Fruit fly (Drosophila melanogaster) whole organism, embryonic: ENCODE data around the gene dyl.
A peak's percentile ranks its signal among the peaks of the same experiment; 100 is the strongest.

Experiments used
- Bteb2 ChIP-seq: fragments of 200-800 bp; sonication (Bioruptor generic); optimal IDR thresholded peaks from 2 replicates; lab custom pipeline; 2016; ENCODE audit warnings: missing biosample characterization, missing genetic modification characterization
- CG10366 ChIP-seq: fragments of 200-800 bp; sonication (Bioruptor generic); IDR thresholded peaks from 2 replicates; pipeline ENCODE4 v1.3.6; 2022; ENCODE audit warnings: missing biosample characterization, missing genetic modification characterization
- CG11723 ChIP-seq: fragments of 200-800 bp; sonication (Bioruptor generic); optimal IDR thresholded peaks from 2 replicates; lab custom pipeline; 2017; ENCODE audit warnings: missing biosample characterization, mild to moderate bottlenecking, missing genetic modification characterization
- CG12155 ChIP-seq: fragments of 200-800 bp; sonication (Bioruptor generic); optimal IDR thresholded peaks from 3 replicates; lab custom pipeline; 2016; ENCODE audit warnings: missing biosample characterization, missing genetic modification characterization
- CG13287 ChIP-seq: fragments of 200-800 bp; sonication (Bioruptor generic); IDR thresholded peaks from 2 replicates; pipeline ENCODE4 v1.3.6; 2022; ENCODE audit warnings: missing biosample characterization, missing genetic modification characterization; ENCODE audit not compliant: partially characterized antibody
- CG1602 ChIP-seq: fragments of 200-800 bp; sonication (Bioruptor generic); optimal IDR thresholded peaks from 3 replicates; lab custom pipeline; 2016; ENCODE audit warnings: missing biosample characterization, missing genetic modification characterization
- CG30020 ChIP-seq: fragments of 200-800 bp; optimal IDR thresholded peaks from 2 replicates; lab custom pipeline; 2019; ENCODE audit warnings: missing biosample characterization, mild to moderate bottlenecking, missing genetic modification characterization, moderate library complexity
- CG3065 ChIP-seq: fragments of 200-800 bp; sonication (Bioruptor generic); optimal IDR thresholded peaks from 2 replicates; lab custom pipeline; 2016; ENCODE audit warnings: missing biosample characterization, missing genetic modification characterization
- CG3726 ChIP-seq: fragments of 200-800 bp; sonication (Bioruptor generic); IDR thresholded peaks from 3 replicates; pipeline ENCODE4, ENCODE4 v1.3.6; 2022; ENCODE audit warnings: missing biosample characterization, missing genetic modification characterization
- CG3995 ChIP-seq: fragments of 200-800 bp; sonication (Bioruptor generic); optimal IDR thresholded peaks from 3 replicates; lab custom pipeline; 2016; ENCODE audit warnings: missing biosample characterization, missing genetic modification characterization
- CG7372 ChIP-seq: fragments of 200-800 bp; sonication (Bioruptor generic); IDR thresholded peaks from 2 replicates; pipeline ENCODE4 v1.3.6; 2022; ENCODE audit warnings: missing biosample characterization, missing genetic modification characterization
- CG7987 ChIP-seq: fragments of 200-800 bp; sonication (Bioruptor generic); optimal IDR thresholded peaks from 2 replicates; lab custom pipeline; 2018; ENCODE audit warnings: missing biosample characterization, mild to moderate bottlenecking, missing genetic modification characterization, moderate library complexity
- CG9437 ChIP-seq: fragments of 200-800 bp; sonication (Bioruptor generic); optimal IDR thresholded peaks from 2 replicates; lab custom pipeline; 2018; ENCODE audit warnings: missing biosample characterization, mild to moderate bottlenecking, missing genetic modification characterization
- Dip2 ChIP-seq: fragments of 200-800 bp; sonication (Bioruptor generic); IDR thresholded peaks from 2 replicates; pipeline ENCODE4 v1.3.6; 2022; ENCODE audit warnings: missing biosample characterization, missing genetic modification characterization
- ERR ChIP-seq: fragments of 200-800 bp; sonication (Bioruptor generic); optimal IDR thresholded peaks from 2 replicates; lab custom pipeline; 2016; ENCODE audit warnings: missing biosample characterization, missing genetic modification characterization
- Hr51 ChIP-seq, 2 experiments: fragments of 200-800 bp; sonication (Bioruptor generic); optimal IDR thresholded peaks; 2 replicates in 1 of 2; 3 replicates in 1 of 2; lab custom pipeline; 2016 to 2018; ENCODE audit warnings: missing biosample characterization in 2 of 2, missing genetic modification characterization in 2 of 2, mild to moderate bottlenecking in 1 of 2, moderate library complexity in 1 of 2
- Lhr ChIP-seq: fragments of 200-800 bp; sonication (Bioruptor generic); optimal IDR thresholded peaks from 3 replicates; lab custom pipeline; 2017; ENCODE audit warnings: mild to moderate bottlenecking, missing biosample characterization, missing genetic modification reagents, missing genetic modification characterization
- MESR4 ChIP-seq: fragments of 200-800 bp; sonication (Bioruptor generic); optimal IDR thresholded peaks from 2 replicates; lab custom pipeline; 2018; ENCODE audit warnings: missing biosample characterization, mild to moderate bottlenecking, missing genetic modification characterization, moderate library complexity
- Nf-YA ChIP-seq: fragments of 200-800 bp; sonication (Bioruptor generic); IDR thresholded peaks from 2 replicates; pipeline ENCODE4 v1.3.6; 2022; ENCODE audit warnings: missing biosample characterization, missing genetic modification characterization
- NfI ChIP-seq: fragments of 200-800 bp; sonication (Bioruptor generic); optimal IDR thresholded peaks from 3 replicates; lab custom pipeline; 2018; ENCODE audit warnings: missing biosample characterization, mild to moderate bottlenecking, missing genetic modification characterization, moderate library complexity
- YL-1 ChIP-seq: fragments of 200-800 bp; sonication (Bioruptor generic); optimal IDR thresholded peaks from 3 replicates; lab custom pipeline; 2017; ENCODE audit warnings: missing biosample characterization, mild to moderate bottlenecking, missing genetic modification characterization
- al ChIP-seq: fragments of 200-800 bp; sonication (Bioruptor generic); IDR thresholded peaks from 2 replicates; pipeline ENCODE4 v1.3.6; 2022; ENCODE audit warnings: missing biosample characterization, missing genetic modification characterization
- aop ChIP-seq: fragments of 200-800 bp; sonication (Bioruptor generic); IDR thresholded peaks from 2 replicates; pipeline ENCODE4 v1.3.6; 2022; ENCODE audit warnings: missing biosample characterization, missing genetic modification characterization
- bsh ChIP-seq, 2 experiments: fragments of 200-800 bp; sonication (Bioruptor generic); optimal IDR thresholded peaks; 2 replicates each; lab custom pipeline; 2017 to 2018; ENCODE audit warnings: mild to moderate bottlenecking in 2 of 2, missing biosample characterization in 2 of 2, missing genetic modification characterization in 2 of 2, moderate library complexity in 1 of 2
- btn ChIP-seq: fragments of 200-800 bp; sonication (Bioruptor generic); optimal IDR thresholded peaks from 2 replicates; lab custom pipeline; 2016; ENCODE audit warnings: missing biosample characterization, missing genetic modification characterization
- croc ChIP-seq: fragments of 200-800 bp; sonication (Bioruptor generic); conservative IDR thresholded peaks from 3 replicates; pipeline ENCODE4 v1.3.6; 2022; ENCODE audit warnings: missing biosample characterization, missing genetic modification characterization
- cwo ChIP-seq: fragments of 200-800 bp; sonication (Bioruptor generic); optimal IDR thresholded peaks from 3 replicates; lab custom pipeline; 2017; ENCODE audit warnings: missing biosample characterization, missing genetic modification characterization, mild to moderate bottlenecking, moderate library complexity, missing genetic modification reagents
- dimm ChIP-seq: fragments of 200-800 bp; sonication (Bioruptor generic); IDR thresholded peaks from 2 replicates; pipeline ENCODE4 v1.3.6; 2022; ENCODE audit warnings: missing biosample characterization, missing genetic modification characterization
- disco-r ChIP-seq: fragments of 200-800 bp; sonication (Bioruptor generic); optimal IDR thresholded peaks from 2 replicates; lab custom pipeline; 2016; ENCODE audit warnings: missing biosample characterization, missing genetic modification characterization
- dm ChIP-seq: fragments of 200-800 bp; sonication (Bioruptor generic); optimal IDR thresholded peaks from 3 replicates; lab custom pipeline; 2016; ENCODE audit warnings: missing biosample characterization, missing genetic modification characterization
- dmrt99B ChIP-seq: fragments of 200-800 bp; sonication (Bioruptor generic); optimal IDR thresholded peaks from 2 replicates; lab custom pipeline; 2018; ENCODE audit warnings: missing biosample characterization, mild to moderate bottlenecking, missing genetic modification characterization, moderate library complexity
- gro ChIP-seq: fragments of 200-800 bp; sonication (Bioruptor generic); optimal IDR thresholded peaks from 2 replicates; lab custom pipeline; 2016; ENCODE audit warnings: missing biosample characterization, missing genetic modification characterization
- hth ChIP-seq: fragments of >200 bp; optimal IDR thresholded peaks from 2 replicates; lab custom pipeline; 2017; ENCODE audit warnings: inconsistent platforms
- jigr1 ChIP-seq: fragments of 200-800 bp; sonication (Bioruptor generic); IDR thresholded peaks from 3 replicates; pipeline ENCODE4 v1.3.6; 2022; ENCODE audit warnings: missing biosample characterization, missing genetic modification characterization
- jumu ChIP-seq: fragments of 200-800 bp; sonication (Bioruptor generic); optimal IDR thresholded peaks from 3 replicates; lab custom pipeline; 2016; ENCODE audit warnings: missing biosample characterization, missing genetic modification characterization
- ken ChIP-seq: fragments of 200-800 bp; sonication (Bioruptor generic); IDR thresholded peaks from 3 replicates; pipeline ENCODE4 v1.3.6; 2022; ENCODE audit warnings: missing biosample characterization, missing genetic modification characterization
- kni ChIP-seq: fragments of 200-800 bp; sonication (Bioruptor generic); optimal IDR thresholded peaks from 3 replicates; lab custom pipeline; 2017; ENCODE audit warnings: mild to moderate bottlenecking, missing biosample characterization, missing genetic modification reagents, missing genetic modification characterization
- lab ChIP-seq: fragments of 200-800 bp; sonication (Bioruptor generic); optimal IDR thresholded peaks from 3 replicates; lab custom pipeline; 2017; ENCODE audit warnings: missing biosample characterization, missing genetic modification characterization, mild to moderate bottlenecking, moderate library complexity, missing genetic modification reagents
- lov ChIP-seq, 2 experiments: fragments of 200-800 bp in 1 of 2; fragments of >200 bp in 1 of 2; sonication (Bioruptor generic) in 1 of 2; IDR thresholded peaks in 1 of 2; optimal IDR thresholded peaks in 1 of 2; 2 replicates in 1 of 2; 3 replicates in 1 of 2; pipeline versions ENCODE4 v1.3.6 to Lab custom; 2017 to 2022; ENCODE audit warnings: missing biosample characterization in 1 of 2, missing genetic modification characterization in 1 of 2
- luna ChIP-seq: fragments of 200-800 bp; sonication (Bioruptor generic); optimal IDR thresholded peaks from 2 replicates; lab custom pipeline; 2016; ENCODE audit warnings: missing biosample characterization, missing genetic modification characterization
- nmo ChIP-seq: fragments of 200-800 bp; sonication (Bioruptor generic); optimal IDR thresholded peaks from 2 replicates; lab custom pipeline; 2018; ENCODE audit warnings: missing biosample characterization, mild to moderate bottlenecking, missing genetic modification characterization, moderate library complexity
- org-1 ChIP-seq: fragments of 200-800 bp; sonication (Bioruptor generic); optimal IDR thresholded peaks from 2 replicates; lab custom pipeline; 2017; ENCODE audit warnings: missing biosample characterization, missing genetic modification characterization
- peb ChIP-seq: fragments of 200-800 bp; sonication (Bioruptor generic); IDR thresholded peaks from 2 replicates; pipeline ENCODE4 v1.3.6; 2022; ENCODE audit warnings: missing biosample characterization, missing genetic modification characterization
- run ChIP-seq: fragments of 200-800 bp; sonication (Bioruptor generic); optimal IDR thresholded peaks from 3 replicates; lab custom pipeline; 2018; ENCODE audit warnings: missing biosample characterization, mild to moderate bottlenecking, missing genetic modification characterization
- schlank ChIP-seq: fragments of 200-800 bp; sonication (Bioruptor generic); optimal IDR thresholded peaks from 2 replicates; lab custom pipeline; 2018; ENCODE audit warnings: missing biosample characterization, mild to moderate bottlenecking, missing genetic modification characterization
- so ChIP-seq: fragments of 200-800 bp; sonication (Bioruptor generic); IDR thresholded peaks from 3 replicates; pipeline ENCODE4 v1.3.6; 2022; ENCODE audit warnings: missing biosample characterization, missing genetic modification characterization
- tll ChIP-seq, 2 experiments: fragments of 200-800 bp in 1 of 2; fragments of >200 bp in 1 of 2; sonication (Bioruptor generic) in 1 of 2; optimal IDR thresholded peaks; 2 replicates each; lab custom pipeline; 2017 to 2019; ENCODE audit warnings: missing biosample characterization in 2 of 2, missing genetic modification characterization in 2 of 2, mild to moderate bottlenecking in 1 of 2, moderate library complexity in 1 of 2
- trh ChIP-seq: fragments of 200-800 bp; sonication (Bioruptor generic); optimal IDR thresholded peaks from 2 replicates; lab custom pipeline; 2016; ENCODE audit warnings: missing biosample characterization, missing genetic modification characterization
- usp ChIP-seq: fragments of >200 bp; optimal IDR thresholded peaks from 2 replicates; lab custom pipeline; 2017; ENCODE audit warnings: missing biosample characterization, missing genetic modification characterization
- zen2 ChIP-seq: fragments of 200-800 bp; sonication (Bioruptor generic); IDR thresholded peaks from 3 replicates; pipeline ENCODE4 v1.3.6; 2022; ENCODE audit warnings: missing biosample characterization, missing genetic modification characterization; ENCODE audit not compliant: partially characterized antibody

Gene dyl

DNA sequence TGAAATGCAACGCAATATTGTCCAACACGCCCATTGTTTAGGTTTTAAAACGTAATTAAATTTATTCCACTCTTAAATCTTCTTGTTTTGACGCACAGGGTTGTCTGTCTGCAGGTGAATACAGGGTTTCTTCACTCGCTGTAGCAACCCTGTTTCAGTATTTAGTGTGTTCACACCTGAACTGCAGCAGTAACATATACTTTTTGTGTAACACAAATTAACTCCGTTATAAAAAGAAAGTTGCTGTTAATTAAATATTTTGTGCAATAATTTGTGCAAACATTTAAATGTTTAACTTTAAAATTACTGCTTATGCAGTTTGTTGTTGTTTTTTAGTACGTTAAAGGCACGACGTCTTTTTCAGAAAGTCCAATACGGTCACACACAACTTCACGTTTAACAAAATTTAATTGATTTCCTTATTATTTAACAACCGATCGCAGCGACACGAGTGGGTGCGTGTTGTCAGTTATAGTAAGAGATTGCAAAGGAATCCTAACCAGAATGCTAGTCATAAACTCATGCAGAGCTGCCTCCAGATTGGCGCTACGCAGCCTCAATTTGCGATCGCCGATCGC lies 15.3 kb downstream of the dyl start, which contains the start of the genes CG15012 and Fdx2 (continued):
- TF ChIP-seq CG12155, result peak; percentile 12
- TF ChIP-seq jigr1 (GFP tag; lab: Robert Waterston, UW), result no peak
- TF ChIP-seq kni (GFP tag; lab: Kevin White, UChicago), result no peak
- no peak for TF ChIP-seq peb
- TF ChIP-seq CG3995 (GFP tag; lab: Kevin White, UChicago), result peak; percentile 44
- TF ChIP-seq YL-1 (GFP tag; lab: Kevin White, UChicago), result peak; percentile 93
- TF ChIP-seq ken (GFP tag; lab: Robert Waterston, UW), result no peak
- no peak for TF ChIP-seq lov (optimal IDR thresholded peaks at IDR 0.05; lab: Kevin White, UChicago)
- no peak for TF ChIP-seq lov (GFP tag; IDR thresholded peaks at IDR 0.05; lab: Robert Waterston, UW)
- no peak for TF ChIP-seq lab (GFP tag; lab: Kevin White, UChicago)
- TF ChIP-seq hth (lab: Kevin White, UChicago), result no peak
- no peak for TF ChIP-seq NfI (GFP tag; lab: Kevin White, UChicago)
- TF ChIP-seq schlank, result no peak
- TF ChIP-seq jumu (GFP tag; lab: Kevin White, UChicago), result peak; percentile 43
- no peak for TF ChIP-seq disco-r (GFP tag; lab: Kevin White, UChicago)
- no peak for TF ChIP-seq so (GFP tag; lab: Robert Waterston, UW)
- TF ChIP-seq usp, result no peak
- TF ChIP-seq Dip2 (GFP tag; lab: Robert Waterston, UW), result no peak
- no peak for TF ChIP-seq croc (GFP tag; lab: Robert Waterston, UW)
- peak; percentile 44 for TF ChIP-seq CG10366 (GFP tag; lab: Robert Waterston, UW)
- no peak for TF ChIP-seq run (tag; lab: Kevin White, UChicago)
- TF ChIP-seq CG3065 (GFP tag; lab: Kevin White, UChicago), result no peak
- TF ChIP-seq luna (GFP tag; lab: Kevin White, UChicago), result no peak
- peak; percentile 71 for TF ChIP-seq nmo (GFP tag; lab: Kevin White, UChicago)
- no peak for TF ChIP-seq Nf-YA (GFP tag; lab: Robert Waterston, UW)
- TF ChIP-seq Lhr (GFP tag; lab: Kevin White, UChicago), result peak; percentile 46
- TF ChIP-seq dimm (GFP tag; lab: Robert Waterston, UW), result no peak
- no peak for TF ChIP-seq org-1
- TF ChIP-seq al (GFP tag; lab: Robert Waterston, UW), result no peak
- TF ChIP-seq MESR4 (GFP tag; lab: Kevin White, UChicago), result peak; percentile 84
- no peak for TF ChIP-seq dmrt99B (tag; lab: Kevin White, UChicago)
- no peak for TF ChIP-seq Bteb2 (GFP tag; lab: Kevin White, UChicago)
- peak; percentile 84 for TF ChIP-seq CG30020 (tag; lab: Kevin White, UChicago)
- no peak for TF ChIP-seq cwo (GFP tag; lab: Kevin White, UChicago)
- TF ChIP-seq aop (GFP tag; lab: Robert Waterston, UW), result no peak
- peak; percentile 28 for TF ChIP-seq CG9437 (GFP tag; lab: Kevin White, UChicago)
- no peak for TF ChIP-seq CG1602 (GFP tag; lab: Kevin White, UChicago)
- TF ChIP-seq CG13287, result peak; percentile 56; the same call in 1 of the 2 replicates
- TF ChIP-seq ERR (GFP tag; lab: Kevin White, UChicago), result no peak
- TF ChIP-seq zen2 (GFP tag; lab: Robert Waterston, UW), result no peak
- no peak for TF ChIP-seq btn (GFP tag; lab: Kevin White, UChicago)
- no peak for TF ChIP-seq Hr51 (GFP tag; optimal IDR thresholded peaks at IDR 0.05; lab: Kevin White, UChicago)
- TF ChIP-seq CG7372 (GFP tag; lab: Robert Waterston, UW), result no peak
- TF ChIP-seq tll (GFP tag; optimal IDR thresholded peaks at IDR 0.05; lab: Kevin White, UChicago), result peak; percentile 12 to 15
- peak in 1 of 2 experiments; percentile 1 for TF ChIP-seq bsh (GFP tag; optimal IDR thresholded peaks at IDR 0.05; lab: Kevin White, UChicago)
- TF ChIP-seq CG11723 (GFP tag; lab: Kevin White, UChicago), result no peak
- peak; percentile 46 for TF ChIP-seq gro (GFP tag; lab: Kevin White, UChicago)
- no peak for TF ChIP-seq trh (GFP tag; lab: Kevin White, UChicago)
- TF ChIP-seq dm (GFP tag; lab: Kevin White, UChicago), result peak; percentile 71
- no peak for TF ChIP-seq CG3726 (GFP tag; lab: Robert Waterston, UW)
- no peak for TF ChIP-seq CG7987 (GFP tag; lab: Kevin White, UChicago)
